Worm (Caenorhabditis elegans): ENCODE results near the gene T24E12.11.
A peak's percentile ranks its signal among the peaks of the same experiment; 100 is the strongest.

Gene T24E12.11

ce11 chrII:3757499-3757898 is 21.9 kb downstream of the T24E12.11 start, which contains the start of gene srx-111 (continued):
- TF ChIP-seq ZK337.2 (GFP tag; IDR thresholded peaks at IDR 0.05): no peak
- no peak for TF ChIP-seq dve-1 (tag; optimal IDR thresholded peaks at IDR 0.05; ENCODE audit: insufficient read depth)
- no peak for TF ChIP-seq arid-1 (GFP tag; conservative IDR thresholded peaks at IDR 0.05)
- no peak for TF ChIP-seq hlh-30 (tag; optimal IDR thresholded peaks at IDR 0.05; ENCODE audit: insufficient read depth)
- TF ChIP-seq mep-1 (tag; optimal IDR thresholded peaks at IDR 0.05): no peak

ce11 chrII:3753598-3753997 is 25.8 kb downstream of the T24E12.11 start, which contains the start of gene rcd-1:
Gene rcd-1, plus strand, starts transcription at chrII:3753898.
- TF ChIP-seq mep-1 (tag; optimal IDR thresholded peaks at IDR 0.05) (no peak), F44E2.7 (GFP tag; IDR thresholded peaks at IDR 0.05) (no peak), arid-1 (GFP tag; conservative IDR thresholded peaks at IDR 0.05) (no peak), fos-1 (tag; optimal IDR thresholded peaks at IDR 0.05) (no peak), lin-15B (tag; optimal IDR thresholded peaks at IDR 0.05) (no peak)

ce11 chrII:3752184-3752583 is 27.2 kb downstream of the T24E12.11 start, which contains the start of gene sdz-11:
Gene sdz-11, minus strand, starts transcription at chrII:3752284.
- TF ChIP-seq fos-1 (tag; optimal IDR thresholded peaks at IDR 0.05) (no peak), unc-62 (GFP tag; optimal IDR thresholded peaks at IDR 0.05 in 1 of 2) (peak in 1 of 2 experiments; percentile 33), unc-62 (tag; optimal IDR thresholded peaks at IDR 0.05) (no peak), ceh-62 (tag; optimal IDR thresholded peaks at IDR 0.05) (no peak), sdz-12 (GFP tag; optimal IDR thresholded peaks at IDR 0.05) (no peak), duxl-1 (tag; optimal IDR thresholded peaks at IDR 0.05; ENCODE audit: poor library complexity) (no peak), hif-1 (tag; optimal IDR thresholded peaks at IDR 0.05) (no peak), aha-1 (tag) (peak; percentile 56), zip-2 (tag; optimal IDR thresholded peaks at IDR 0.05) (no peak), ctbp-1 (GFP tag; IDR thresholded peaks at IDR 0.05) (no peak), pqm-1 (tag; optimal IDR thresholded peaks at IDR 0.05) (no peak), dmd-8 (GFP tag; IDR thresholded peaks at IDR 0.05) (no peak), aly-2 (tag; optimal IDR thresholded peaks at IDR 0.05) (no peak)

ce11 chrII:3750685-3751084 is 28.7 kb downstream of the T24E12.11 start, which contains the start of gene fbxb-91:
Gene fbxb-91, minus strand, starts transcription at chrII:3750785.
- no peak for TF ChIP-seq lim-7 (GFP tag; IDR thresholded peaks at IDR 0.05)
- TF ChIP-seq F10B5.3 (tag; optimal IDR thresholded peaks at IDR 0.05): no peak
- TF ChIP-seq nhr-48 (tag; optimal IDR thresholded peaks at IDR 0.05): no peak
- no peak for TF ChIP-seq set-16 (GFP tag; IDR thresholded peaks at IDR 0.05)
- TF ChIP-seq spr-1 (tag; optimal IDR thresholded peaks at IDR 0.05): no peak
- TF ChIP-seq unc-62 (GFP tag; optimal IDR thresholded peaks at IDR 0.05 in 1 of 2): no peak
- no peak for TF ChIP-seq unc-62 (tag; optimal IDR thresholded peaks at IDR 0.05)
- TF ChIP-seq lsy-2 (tag; optimal IDR thresholded peaks at IDR 0.05): no peak

DNA sequence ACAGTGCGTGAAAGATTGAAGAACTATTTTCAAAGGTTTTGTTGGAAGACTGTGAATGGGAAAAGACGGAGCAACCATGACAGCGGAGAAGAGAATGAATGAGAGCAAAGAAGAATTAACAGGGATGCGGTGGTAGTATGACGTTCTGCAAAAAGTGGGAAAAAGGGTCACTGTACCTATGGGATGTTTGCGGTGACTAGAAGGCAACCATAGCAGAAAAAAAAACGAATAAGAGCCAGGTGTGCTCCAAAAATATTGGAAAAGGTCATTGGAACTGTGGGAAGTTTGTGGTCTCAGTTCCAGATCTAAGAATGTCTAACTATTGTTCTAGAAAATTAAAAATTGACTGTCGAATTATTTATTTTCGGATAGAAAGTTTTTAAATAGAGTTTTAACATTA is 30.6 kb downstream of the T24E12.11 start, which contains the start of gene fbxb-90:
fbxb-90 (minus strand) TSS at position 101 of the 400 bp plus-strand sequence.
- TF ChIP-seq nhr-48 (tag; optimal IDR thresholded peaks at IDR 0.05) (no peak), ZK546.5 (tag; optimal IDR thresholded peaks at IDR 0.05) (no peak), unc-62 (GFP tag; optimal IDR thresholded peaks at IDR 0.05 in 1 of 2) (peak in 1 of 2 experiments; percentile 11), unc-62 (tag; optimal IDR thresholded peaks at IDR 0.05) (no peak), ceh-44 (GFP tag; IDR thresholded peaks at IDR 0.05) (no peak), saeg-2 (GFP tag; IDR thresholded peaks at IDR 0.05) (no peak), ceh-20 (GFP tag; IDR thresholded peaks at IDR 0.05) (no peak)

ce11 chrII:3747405-3747804 is 32.0 kb downstream of the T24E12.11 start, which contains the start of gene fbxb-92:
Gene fbxb-92, minus strand, starts transcription at chrII:3747505.
- TF ChIP-seq mdt-29 (GFP tag; IDR thresholded peaks at IDR 0.05) (no peak), nhr-6 (tag; optimal IDR thresholded peaks at IDR 0.05) (no peak), nhr-76 (tag; optimal IDR thresholded peaks at IDR 0.05) (no peak), sdz-12 (GFP tag; optimal IDR thresholded peaks at IDR 0.05) (no peak), nhr-11 (tag; optimal IDR thresholded peaks at IDR 0.05) (no peak), aly-2 (tag; optimal IDR thresholded peaks at IDR 0.05) (no peak), mdl-1 (tag; optimal IDR thresholded peaks at IDR 0.05) (no peak), cey-2 (tag; optimal IDR thresholded peaks at IDR 0.05; ENCODE audit: borderline replicate concordance, insufficient read depth) (no peak), spr-3 (GFP tag; optimal IDR thresholded peaks at IDR 0.05) (no peak)

Data from whole organism, L4 larva.